Fruit fly (Drosophila melanogaster) whole organism, embryonic: Measurements from ENCODE around the gene CG2129.
A peak's percentile ranks its signal among the peaks of the same experiment; 100 is the strongest.

Experiments used
- Asciz ChIP-seq: fragments of 200-800 bp; sonication (Bioruptor generic); optimal IDR thresholded peaks from 2 replicates; lab custom pipeline; 2017; ENCODE audit warnings: missing biosample characterization, mild to moderate bottlenecking, missing genetic modification characterization, missing genetic modification reagents
- Atf-2 ChIP-seq: fragments of 200-800 bp; sonication (Bioruptor generic); optimal IDR thresholded peaks from 2 replicates; lab custom pipeline; 2016; ENCODE audit warnings: missing biosample characterization, missing genetic modification characterization
- CG10147 ChIP-seq: fragments of 200-800 bp; sonication (Bioruptor generic); optimal IDR thresholded peaks from 2 replicates; lab custom pipeline; 2019; ENCODE audit warnings: missing biosample characterization, mild to moderate bottlenecking, missing genetic modification characterization, moderate library complexity
- CG10543 ChIP-seq: fragments of 200-800 bp; sonication (Bioruptor generic); optimal IDR thresholded peaks from 3 replicates; lab custom pipeline; 2017; ENCODE audit warnings: missing biosample characterization, mild to moderate bottlenecking, missing genetic modification characterization, moderate library complexity
- CG12769 ChIP-seq: fragments of 200-800 bp; sonication (Bioruptor generic); optimal IDR thresholded peaks from 2 replicates; lab custom pipeline; 2019; ENCODE audit warnings: missing biosample characterization, mild to moderate bottlenecking, missing genetic modification characterization, moderate library complexity
- CG13775 ChIP-seq: fragments of 200-800 bp; sonication (Bioruptor generic); optimal IDR thresholded peaks from 3 replicates; lab custom pipeline; 2017; ENCODE audit warnings: missing biosample characterization, mild to moderate bottlenecking, missing genetic modification characterization
- CG14014 ChIP-seq: fragments of 200-800 bp; sonication (Bioruptor generic); IDR thresholded peaks from 2 replicates; pipeline ENCODE4 v1.3.6; 2022; ENCODE audit warnings: missing biosample characterization, missing genetic modification characterization
- CG16815 ChIP-seq: fragments of 200-800 bp; sonication (Bioruptor generic); optimal IDR thresholded peaks from 3 replicates; lab custom pipeline; 2017; ENCODE audit warnings: missing biosample characterization, mild to moderate bottlenecking, missing genetic modification characterization
- CG17328 ChIP-seq: fragments of 200-800 bp; sonication (Bioruptor generic); IDR thresholded peaks from 2 replicates; pipeline ENCODE4 v1.3.6; 2022; ENCODE audit warnings: missing biosample characterization, missing genetic modification characterization
- CG18011 ChIP-seq: fragments of 200-800 bp; sonication (Bioruptor generic); optimal IDR thresholded peaks from 2 replicates; lab custom pipeline; 2017; ENCODE audit warnings: missing biosample characterization, missing genetic modification characterization, mild to moderate bottlenecking, moderate library complexity, missing genotype
- CG2120 ChIP-seq: fragments of 200-800 bp; sonication (Bioruptor generic); optimal IDR thresholded peaks from 3 replicates; lab custom pipeline; 2016; ENCODE audit warnings: missing biosample characterization, missing genetic modification characterization
- CG3065 ChIP-seq: fragments of 200-800 bp; sonication (Bioruptor generic); optimal IDR thresholded peaks from 2 replicates; lab custom pipeline; 2016; ENCODE audit warnings: missing biosample characterization, missing genetic modification characterization
- CG31365 ChIP-seq: fragments of 200-800 bp; sonication (Bioruptor generic); optimal IDR thresholded peaks from 2 replicates; lab custom pipeline; 2018; ENCODE audit warnings: missing biosample characterization, mild to moderate bottlenecking, missing genetic modification characterization
- CG31388 ChIP-seq: fragments of 200-800 bp; sonication (Bioruptor generic); optimal IDR thresholded peaks from 2 replicates; lab custom pipeline; 2016; ENCODE audit warnings: missing biosample characterization, missing genetic modification characterization
- CG4282 ChIP-seq: fragments of 200-800 bp; sonication (Bioruptor generic); optimal IDR thresholded peaks from 2 replicates; lab custom pipeline; 2016; ENCODE audit warnings: missing biosample characterization, missing genetic modification characterization
- CG4854 ChIP-seq: fragments of 200-800 bp; sonication (Bioruptor generic); optimal IDR thresholded peaks from 2 replicates; lab custom pipeline; 2016; ENCODE audit warnings: missing biosample characterization, missing genetic modification characterization, inconsistent platforms
- CG5245 ChIP-seq: fragments of 200-800 bp; sonication (Bioruptor generic); optimal IDR thresholded peaks from 3 replicates; lab custom pipeline; 2016; ENCODE audit warnings: missing biosample characterization, missing genetic modification characterization
- CG7271 ChIP-seq: fragments of 200-800 bp; sonication (Bioruptor generic); optimal IDR thresholded peaks from 2 replicates; lab custom pipeline; 2018; ENCODE audit warnings: missing biosample characterization, mild to moderate bottlenecking, missing genetic modification characterization, moderate library complexity
- CG7556 ChIP-seq: fragments of 200-800 bp; sonication (Bioruptor generic); optimal IDR thresholded peaks from 2 replicates; lab custom pipeline; 2017; ENCODE audit warnings: missing biosample characterization, mild to moderate bottlenecking, missing genetic modification characterization
- CG7839 ChIP-seq: fragments of 200-800 bp; sonication (Bioruptor generic); optimal IDR thresholded peaks from 3 replicates; lab custom pipeline; 2018; ENCODE audit warnings: missing biosample characterization, mild to moderate bottlenecking, missing genetic modification characterization, moderate library complexity
- Doc3 ChIP-seq: fragments of 200-800 bp; sonication (Bioruptor generic); IDR thresholded peaks from 3 replicates; pipeline ENCODE4 v1.3.6; 2022; ENCODE audit warnings: missing biosample characterization, missing genetic modification characterization; ENCODE audit not compliant: partially characterized antibody
- Dref ChIP-seq: fragments of 200-800 bp; sonication (Bioruptor generic); IDR thresholded peaks from 2 replicates; pipeline ENCODE4 v1.3.6; 2022; ENCODE audit warnings: missing biosample characterization, missing genetic modification characterization
- Gug ChIP-seq: fragments of 200-800 bp; sonication (Bioruptor generic); IDR thresholded peaks from 4 replicates; pipeline ENCODE4 v1.3.6; 2022; ENCODE audit warnings: missing biosample characterization, missing genetic modification characterization
- HHEX ChIP-seq: fragments of 200-800 bp; sonication (Bioruptor generic); optimal IDR thresholded peaks from 3 replicates; lab custom pipeline; 2017; ENCODE audit warnings: missing biosample characterization, mild to moderate bottlenecking, missing genetic modification characterization, missing genetic modification reagents
- Sin3A ChIP-seq: fragments of >200 bp; optimal IDR thresholded peaks from 2 replicates; lab custom pipeline; 2018
- Ssrp ChIP-seq: fragments of 200-800 bp; sonication (Bioruptor generic); optimal IDR thresholded peaks from 2 replicates; lab custom pipeline; 2018; ENCODE audit warnings: missing biosample characterization, mild to moderate bottlenecking, missing genetic modification characterization, moderate library complexity
- Taf1 ChIP-seq: fragments of 200-800 bp; sonication (Bioruptor generic); IDR thresholded peaks from 2 replicates; pipeline ENCODE4 v1.3.6; 2022; ENCODE audit warnings: missing biosample characterization, missing genetic modification characterization
- croc ChIP-seq: fragments of 200-800 bp; sonication (Bioruptor generic); conservative IDR thresholded peaks from 3 replicates; pipeline ENCODE4 v1.3.6; 2022; ENCODE audit warnings: missing biosample characterization, missing genetic modification characterization
- danr ChIP-seq: fragments of 200-800 bp; sonication (Bioruptor generic); IDR thresholded peaks from 2 replicates; pipeline ENCODE4 v1.3.6; 2022; ENCODE audit warnings: missing biosample characterization, missing genetic modification characterization
- dm ChIP-seq: fragments of 200-800 bp; sonication (Bioruptor generic); optimal IDR thresholded peaks from 3 replicates; lab custom pipeline; 2016; ENCODE audit warnings: missing biosample characterization, missing genetic modification characterization
- en ChIP-seq: fragments of 200-800 bp; sonication (Bioruptor generic); optimal IDR thresholded peaks from 2 replicates; lab custom pipeline; 2016; ENCODE audit warnings: missing biosample characterization, missing genetic modification characterization
- exex ChIP-seq: fragments of 200-800 bp; sonication (Bioruptor generic); optimal IDR thresholded peaks from 4 replicates; lab custom pipeline; 2018; ENCODE audit warnings: missing biosample characterization, mild to moderate bottlenecking, missing genetic modification characterization, moderate library complexity
- fd64A ChIP-seq: fragments of 200-800 bp; sonication (Bioruptor generic); optimal IDR thresholded peaks from 3 replicates; lab custom pipeline; 2018; ENCODE audit warnings: missing biosample characterization, mild to moderate bottlenecking, missing genetic modification characterization
- fu2 ChIP-seq: fragments of 200-800 bp; sonication (Bioruptor generic); optimal IDR thresholded peaks from 2 replicates; lab custom pipeline; 2016; ENCODE audit warnings: missing biosample characterization, missing genetic modification characterization
- gsb-n ChIP-seq: fragments of 200-800 bp; sonication (Bioruptor generic); optimal IDR thresholded peaks from 3 replicates; lab custom pipeline; 2018; ENCODE audit warnings: missing biosample characterization, mild to moderate bottlenecking, missing genetic modification characterization
- hb ChIP-seq: fragments of 200-800 bp; sonication (Bioruptor generic); IDR thresholded peaks from 3 replicates; pipeline ENCODE4 v1.3.6; 2022; ENCODE audit warnings: missing biosample characterization, missing genetic modification characterization; ENCODE audit not compliant: partially characterized antibody
- insv ChIP-seq, 2 experiments: fragments of 200-800 bp; sonication (Bioruptor generic); optimal IDR thresholded peaks; 3 replicates each; lab custom pipeline; 2016 to 2018; ENCODE audit warnings: missing biosample characterization in 2 of 2, missing genetic modification characterization in 2 of 2
- inv ChIP-seq: fragments of 200-800 bp; sonication (Bioruptor generic); IDR thresholded peaks from 2 replicates; pipeline ENCODE4 v1.3.6; 2022; ENCODE audit warnings: missing biosample characterization, missing genetic modification characterization; ENCODE audit not compliant: partially characterized antibody
- nmo ChIP-seq: fragments of 200-800 bp; sonication (Bioruptor generic); optimal IDR thresholded peaks from 2 replicates; lab custom pipeline; 2018; ENCODE audit warnings: missing biosample characterization, mild to moderate bottlenecking, missing genetic modification characterization, moderate library complexity
- odd ChIP-seq: fragments of 200-800 bp; sonication (Bioruptor generic); optimal IDR thresholded peaks from 2 replicates; lab custom pipeline; 2017; ENCODE audit warnings: missing biosample characterization, mild to moderate bottlenecking, missing genetic modification characterization
- prd ChIP-seq, 3 experiments: fragments of >200 bp in 2 of 3; fragments of 200-800 bp in 1 of 3; sonication (Bioruptor generic) in 1 of 3; optimal IDR thresholded peaks in 2 of 3; IDR thresholded peaks in 1 of 3; 2 replicates in 2 of 3; 3 replicates in 1 of 3; pipeline versions ENCODE4 v1.3.6 to Lab custom; 2017 to 2022; ENCODE audit warnings: missing biosample characterization in 1 of 3, missing genetic modification characterization in 1 of 3
- ranshi ChIP-seq: fragments of 200-800 bp; sonication (Bioruptor generic); IDR thresholded peaks from 2 replicates; pipeline ENCODE4 v1.3.6; 2022; ENCODE audit warnings: missing biosample characterization, missing genetic modification characterization
- seq ChIP-seq: fragments of 200-800 bp; sonication (Bioruptor generic); IDR thresholded peaks from 2 replicates; pipeline ENCODE4 v1.3.6; 2022; ENCODE audit warnings: missing biosample characterization, missing genetic modification characterization
- slbo ChIP-seq: fragments of 200-800 bp; sonication (Bioruptor generic); IDR thresholded peaks from 2 replicates; pipeline ENCODE4 v1.3.6; 2022; ENCODE audit warnings: missing biosample characterization, missing genetic modification characterization
- tio ChIP-seq: fragments of 200-800 bp; sonication (Bioruptor generic); optimal IDR thresholded peaks from 2 replicates; lab custom pipeline; 2017; ENCODE audit warnings: missing biosample characterization, missing genetic modification characterization, inconsistent platforms
- tna ChIP-seq: fragments of 200-800 bp; sonication (Bioruptor generic); IDR thresholded peaks from 2 replicates; pipeline ENCODE4 v1.3.6; 2022; ENCODE audit warnings: missing biosample characterization, missing genetic modification characterization; ENCODE audit not compliant: partially characterized antibody
- yki ChIP-seq: fragments of >200 bp; optimal IDR thresholded peaks from 3 replicates; lab custom pipeline; 2018
- zen ChIP-seq: fragments of 200-800 bp; sonication (Bioruptor generic); optimal IDR thresholded peaks from 3 replicates; lab custom pipeline; 2018; ENCODE audit warnings: missing biosample characterization, mild to moderate bottlenecking, missing genetic modification characterization, moderate library complexity

CG2129 gene

dm6 chrX:8100026-8100825 is 45.4 kb upstream of the CG2129 start (continued):
- peak; percentile 66; the same call in 2 of the 3 replicates for TF ChIP-seq croc (GFP tag; lab: Robert Waterston, UW)
- TF ChIP-seq CG2120 (GFP tag; lab: Kevin White, UChicago) = peak; percentile 84
- TF ChIP-seq ranshi = peak; percentile 89
- TF ChIP-seq exex (tag; lab: Kevin White, UChicago) = peak; percentile 48
- TF ChIP-seq CG7556 = peak; percentile 89
- peak; percentile 65 for TF ChIP-seq CG4854 (GFP tag; lab: Kevin White, UChicago)
- TF ChIP-seq CG13775 (GFP tag; lab: Kevin White, UChicago) = peak; percentile 77
- TF ChIP-seq Atf-2 (GFP tag; lab: Kevin White, UChicago) = no peak
- peak; percentile 61 for TF ChIP-seq CG16815 (GFP tag; lab: Kevin White, UChicago)
- peak; percentile 52 for TF ChIP-seq CG10543
- peak; percentile 69 for TF ChIP-seq gsb-n
- TF ChIP-seq CG17328 (GFP tag; lab: Robert Waterston, UW) = peak; percentile 88
- TF ChIP-seq CG31388 (GFP tag; lab: Kevin White, UChicago) = peak; percentile 59
- TF ChIP-seq CG12769 (tag; lab: Kevin White, UChicago) = peak; percentile 67
- TF ChIP-seq Ssrp = peak; percentile 53
- TF ChIP-seq Gug (GFP tag; lab: Robert Waterston, UW) = peak; percentile 67; the same call in 2 of the 4 replicates
- TF ChIP-seq hb (GFP tag; lab: Robert Waterston, UW) = no peak
- TF ChIP-seq Sin3A (lab: Kevin White, UChicago) = no peak
- TF ChIP-seq tna = no peak
- TF ChIP-seq nmo (GFP tag; lab: Kevin White, UChicago) = peak; percentile 83
- TF ChIP-seq insv (GFP tag; optimal IDR thresholded peaks at IDR 0.05; lab: Kevin White, UChicago) = no peak
- peak; percentile 26 for TF ChIP-seq CG18011
- peak; percentile 49 for TF ChIP-seq fd64A (GFP tag; lab: Kevin White, UChicago)
- no peak for TF ChIP-seq CG7271
- TF ChIP-seq slbo (GFP tag; lab: Robert Waterston, UW) = peak; percentile 88
- TF ChIP-seq en (GFP tag; lab: Kevin White, UChicago) = no peak
- TF ChIP-seq CG10147 (GFP tag; lab: Kevin White, UChicago) = peak; percentile 82
- peak; percentile 49 for TF ChIP-seq zen
- TF ChIP-seq prd (optimal IDR thresholded peaks at IDR 0.05; lab: Kevin White, UChicago) = no peak
- TF ChIP-seq prd (GFP tag; IDR thresholded peaks at IDR 0.05; lab: Robert Waterston, UW) = peak; percentile 90
- TF ChIP-seq CG7839 (tag; lab: Kevin White, UChicago) = peak; percentile 90
- TF ChIP-seq CG3065 (GFP tag; lab: Kevin White, UChicago) = peak; percentile 59
- TF ChIP-seq CG31365 = peak; percentile 37
- TF ChIP-seq seq (GFP tag; lab: Robert Waterston, UW) = peak; percentile 86
- peak; percentile 51; the same call in 1 of the 2 replicates for TF ChIP-seq Taf1
- TF ChIP-seq Doc3 (GFP tag; lab: Robert Waterston, UW) = no peak
- peak; percentile 63; the same call in 1 of the 2 replicates for TF ChIP-seq danr (GFP tag; lab: Robert Waterston, UW)
- TF ChIP-seq odd = peak; percentile 66
- TF ChIP-seq inv = no peak
- no peak for TF ChIP-seq fu2 (GFP tag; lab: Kevin White, UChicago)
- TF ChIP-seq dm (GFP tag; lab: Kevin White, UChicago) = peak; percentile 27
- TF ChIP-seq CG4282 = no peak
- peak; percentile 81 for TF ChIP-seq Asciz
- TF ChIP-seq Dref (GFP tag; lab: Robert Waterston, UW) = no peak
- TF ChIP-seq HHEX (GFP tag; lab: Kevin White, UChicago) = peak; percentile 84
- peak; percentile 90 for TF ChIP-seq CG14014
- TF ChIP-seq yki (lab: Kevin White, UChicago) = no peak
- TF ChIP-seq CG5245 (GFP tag; lab: Kevin White, UChicago) = peak; percentile 71
- peak; percentile 82 for TF ChIP-seq tio (GFP tag; lab: Kevin White, UChicago)
